Worm (Caenorhabditis elegans) whole organism, young adult: Measurements from ENCODE around the gene mpz-1.

Experiments
- B0035.1 ChIP-seq: sonication (generic microtip); optimal IDR thresholded peaks from 2 replicates; lab custom pipeline; 2016; ENCODE audit warnings: missing genetic modification characterization, mild to moderate bottlenecking, missing compliant biosample characterization, missing genotype, missing genetic modification reagents
- B0336.3 ChIP-seq: fragments of 200-800 bp; sonication (Bioruptor generic); IDR thresholded peaks from 2 replicates; pipeline ENCODE4 v1.3.6; 2022; ENCODE audit warnings: missing genetic modification characterization, missing compliant biosample characterization
- D2030.7 ChIP-seq: fragments of 200-800 bp; sonication (Bioruptor generic); IDR thresholded peaks from 2 replicates; pipeline ENCODE4 v1.3.6; 2022; ENCODE audit warnings: missing genetic modification reagents, missing genetic modification characterization, missing compliant biosample characterization
- F10E7.11 ChIP-seq: sonication (generic microtip); optimal IDR thresholded peaks from 2 replicates; lab custom pipeline; 2017; ENCODE audit warnings: mild to moderate bottlenecking, missing genetic modification characterization, moderate library complexity, missing compliant biosample characterization
- F22D6.2 ChIP-seq: sonication (generic microtip); optimal IDR thresholded peaks from 2 replicates; lab custom pipeline; 2016; ENCODE audit warnings: mild to moderate bottlenecking, missing genetic modification characterization, missing compliant biosample characterization
- F49E8.2 ChIP-seq: sonication (generic microtip); optimal IDR thresholded peaks from 3 replicates; lab custom pipeline; 2017; ENCODE audit warnings: missing genetic modification characterization, mild to moderate bottlenecking, missing compliant biosample characterization, antibody characterized with exemption, moderate library complexity; ENCODE audit not compliant: insufficient read depth
- K11D2.4 ChIP-seq: fragments of 200-800 bp; sonication (Bioruptor generic); IDR thresholded peaks from 2 replicates; pipeline ENCODE4 v1.3.6; 2022; ENCODE audit warnings: missing genetic modification reagents, missing genetic modification characterization, missing compliant biosample characterization
- Y53F4B.3 ChIP-seq: fragments of 200-800 bp; sonication (Bioruptor generic); IDR thresholded peaks from 2 replicates; pipeline ENCODE4 v1.3.6; 2022; ENCODE audit warnings: missing genetic modification reagents, missing genetic modification characterization, missing compliant biosample characterization
- akir-1 ChIP-seq: fragments of 200-800 bp; sonication (Bioruptor generic); optimal IDR thresholded peaks from 2 replicates; lab custom pipeline; 2018; ENCODE audit warnings: mild to moderate bottlenecking, missing genetic modification characterization, moderate library complexity, missing compliant biosample characterization
- ama-1 ChIP-seq, 3 experiments: fragments of 150-350 bp in 1 of 3; sonication (generic microtip) in 2 of 3; optimal IDR thresholded peaks; 2 replicates each; lab custom pipeline; 2014 to 2018; ENCODE audit warnings: missing biosample characterization in 2 of 3, missing genetic modification characterization in 2 of 3, missing genetic modification reagents in 2 of 3
- attf-5 ChIP-seq: fragments of 200-800 bp; sonication (Bioruptor generic); optimal IDR thresholded peaks from 2 replicates; lab custom pipeline; 2018; ENCODE audit warnings: mild to moderate bottlenecking, missing genetic modification characterization, missing compliant biosample characterization
- attf-6 ChIP-seq: fragments of 200-800 bp; sonication (Bioruptor generic); IDR thresholded peaks from 2 replicates; pipeline ENCODE4 v1.3.6; 2022; ENCODE audit warnings: missing genetic modification reagents, missing genetic modification characterization, missing compliant biosample characterization
- bed-1 ChIP-seq: fragments of 200-800 bp; sonication (Bioruptor generic); IDR thresholded peaks from 2 replicates; pipeline ENCODE4 v1.3.6; 2022; ENCODE audit warnings: missing genetic modification reagents, missing genetic modification characterization, missing compliant biosample characterization
- cebp-1 ChIP-seq, 2 experiments: fragments of 200-800 bp in 1 of 2; sonication (Bioruptor generic) in 1 of 2; sonication (generic microtip) in 1 of 2; IDR thresholded peaks in 1 of 2; optimal IDR thresholded peaks in 1 of 2; 2 replicates each; pipeline versions ENCODE4 v1.3.6 to Lab custom; 2017 to 2022; ENCODE audit warnings: missing compliant biosample characterization in 2 of 2, missing genetic modification characterization in 2 of 2, mild to moderate bottlenecking in 1 of 2, missing genetic modification reagents in 1 of 2, moderate library complexity in 1 of 2
- ceh-100 ChIP-seq: fragments of 200-800 bp; sonication (Bioruptor generic); IDR thresholded peaks from 2 replicates; pipeline ENCODE4 v1.3.6; 2022; ENCODE audit warnings: missing genetic modification reagents, missing genetic modification characterization, missing compliant biosample characterization
- die-1 ChIP-seq: sonication (generic microtip); optimal IDR thresholded peaks from 2 replicates; lab custom pipeline; 2016; ENCODE audit warnings: missing genotype, mild to moderate bottlenecking, missing genetic modification characterization, missing compliant biosample characterization
- efl-1 ChIP-seq: fragments of 150-350 bp; optimal IDR thresholded peaks from 2 replicates; lab custom pipeline; 2014; ENCODE audit warnings: missing biosample characterization, missing genetic modification reagents, missing genetic modification characterization
- fkh-3 ChIP-seq: sonication (generic microtip); optimal IDR thresholded peaks from 2 replicates; lab custom pipeline; 2016; ENCODE audit warnings: mild to moderate bottlenecking, missing genetic modification characterization, missing compliant biosample characterization
- gei-17 ChIP-seq: fragments of 200-800 bp; sonication (Bioruptor generic); optimal IDR thresholded peaks from 2 replicates; lab custom pipeline; 2018; ENCODE audit warnings: mild to moderate bottlenecking, missing genetic modification characterization, missing compliant biosample characterization
- him-1 ChIP-seq: sonication (generic microtip); optimal IDR thresholded peaks from 2 replicates; lab custom pipeline; 2016; ENCODE audit warnings: missing genotype, missing genetic modification reagents, missing genetic modification characterization, missing compliant biosample characterization
- hlh-26 ChIP-seq: fragments of 200-800 bp; sonication (Bioruptor generic); conservative IDR thresholded peaks from 2 replicates; pipeline ENCODE4 v1.3.6; 2022; ENCODE audit warnings: missing genetic modification reagents, missing genetic modification characterization, missing compliant biosample characterization
- hmg-1.2 ChIP-seq: fragments of 200-800 bp; sonication (Bioruptor generic); IDR thresholded peaks from 2 replicates; pipeline ENCODE4 v1.3.6; 2022; ENCODE audit warnings: missing genetic modification reagents, missing genetic modification characterization, missing compliant biosample characterization
- lin-40 ChIP-seq: sonication (generic microtip); optimal IDR thresholded peaks from 2 replicates; lab custom pipeline; 2016; ENCODE audit warnings: missing genetic modification characterization, mild to moderate bottlenecking, missing compliant biosample characterization, missing genotype, missing genetic modification reagents
- lsy-27 ChIP-seq: sonication (generic microtip); optimal IDR thresholded peaks from 2 replicates; lab custom pipeline; 2017; ENCODE audit warnings: missing genetic modification characterization, mild to moderate bottlenecking, missing compliant biosample characterization, antibody characterized with exemption, missing genotype, borderline replicate concordance; ENCODE audit not compliant: insufficient read depth
- madf-3 ChIP-seq: fragments of 200-800 bp; sonication (Bioruptor generic); IDR thresholded peaks from 2 replicates; pipeline ENCODE4 v1.3.6; 2022; ENCODE audit warnings: missing genetic modification reagents, missing genetic modification characterization, missing compliant biosample characterization
- madf-6 ChIP-seq: fragments of 200-800 bp; sonication (Bioruptor generic); IDR thresholded peaks from 2 replicates; pipeline ENCODE4 v1.3.6; 2022; ENCODE audit warnings: missing genetic modification reagents, missing genetic modification characterization, missing compliant biosample characterization
- mel-28 ChIP-seq: sonication (generic microtip); optimal IDR thresholded peaks from 2 replicates; lab custom pipeline; 2016; ENCODE audit warnings: borderline replicate concordance, mild to moderate bottlenecking, missing genetic modification characterization, missing compliant biosample characterization
- mxl-1 ChIP-seq: sonication (generic microtip); optimal IDR thresholded peaks from 2 replicates; lab custom pipeline; 2016; ENCODE audit warnings: missing genetic modification characterization, missing compliant biosample characterization
- nhr-90 ChIP-seq: sonication (generic microtip); optimal IDR thresholded peaks from 2 replicates; lab custom pipeline; 2016; ENCODE audit warnings: missing genotype, mild to moderate bottlenecking, missing genetic modification characterization, missing compliant biosample characterization
- pha-4 ChIP-seq: fragments of 150-350 bp; sonication (generic microtip); optimal IDR thresholded peaks from 2 replicates; lab custom pipeline; 2014; ENCODE audit warnings: missing biosample characterization, missing genetic modification reagents, missing genetic modification characterization
- rcor-1 ChIP-seq: fragments of 200-800 bp; sonication (Bioruptor generic); IDR thresholded peaks from 2 replicates; pipeline ENCODE4 v1.3.6; 2022; ENCODE audit warnings: missing genetic modification reagents, missing genetic modification characterization, missing compliant biosample characterization
- rpc-1 ChIP-seq, 2 experiments: fragments of 150-350 bp in 1 of 2; sonication (generic microtip) in 1 of 2; optimal IDR thresholded peaks; 2 replicates each; lab custom pipeline; 2014 to 2018; ENCODE audit warnings: missing biosample characterization in 1 of 2, missing genetic modification characterization in 1 of 2, missing genetic modification reagents in 1 of 2, missing genotype in 1 of 2
- sdz-38 ChIP-seq: sonication (generic microtip); optimal IDR thresholded peaks from 2 replicates; lab custom pipeline; 2016; ENCODE audit warnings: missing genotype, missing genetic modification characterization, missing compliant biosample characterization
- snpc-1.3 ChIP-seq: sonication (generic microtip); optimal IDR thresholded peaks from 2 replicates; lab custom pipeline; 2017; ENCODE audit warnings: missing genetic modification characterization, mild to moderate bottlenecking, missing compliant biosample characterization, antibody characterized with exemption, moderate library complexity, missing genotype, missing genetic modification reagents; ENCODE audit not compliant: insufficient read depth
- tbx-9 ChIP-seq: sonication (generic microtip); optimal IDR thresholded peaks from 2 replicates; lab custom pipeline; 2016; ENCODE audit warnings: borderline replicate concordance, missing genetic modification characterization, inconsistent platforms, missing compliant biosample characterization
- tlf-1 ChIP-seq: fragments of 200-800 bp; sonication (Bioruptor generic); optimal IDR thresholded peaks from 2 replicates; lab custom pipeline; 2018; ENCODE audit warnings: mild to moderate bottlenecking, missing genetic modification characterization, missing compliant biosample characterization
- unc-62 ChIP-seq: fragments of 150-350 bp; optimal IDR thresholded peaks from 2 replicates; lab custom pipeline; 2014; ENCODE audit warnings: missing biosample characterization, missing genetic modification reagents, missing genetic modification characterization
- ztf-22 ChIP-seq: fragments of 200-800 bp; sonication (Bioruptor generic); optimal IDR thresholded peaks from 2 replicates; lab custom pipeline; 2018; ENCODE audit warnings: mild to moderate bottlenecking, missing genetic modification characterization, moderate library complexity, missing compliant biosample characterization
- ztf-26 ChIP-seq: sonication (generic microtip); optimal IDR thresholded peaks from 2 replicates; lab custom pipeline; 2017; ENCODE audit warnings: missing genetic modification characterization, missing compliant biosample characterization
- ztf-3 ChIP-seq: fragments of 200-800 bp; sonication (Bioruptor generic); optimal IDR thresholded peaks from 2 replicates; lab custom pipeline; 2018; ENCODE audit warnings: mild to moderate bottlenecking, missing genetic modification characterization, missing compliant biosample characterization

Gene mpz-1

DNA sequence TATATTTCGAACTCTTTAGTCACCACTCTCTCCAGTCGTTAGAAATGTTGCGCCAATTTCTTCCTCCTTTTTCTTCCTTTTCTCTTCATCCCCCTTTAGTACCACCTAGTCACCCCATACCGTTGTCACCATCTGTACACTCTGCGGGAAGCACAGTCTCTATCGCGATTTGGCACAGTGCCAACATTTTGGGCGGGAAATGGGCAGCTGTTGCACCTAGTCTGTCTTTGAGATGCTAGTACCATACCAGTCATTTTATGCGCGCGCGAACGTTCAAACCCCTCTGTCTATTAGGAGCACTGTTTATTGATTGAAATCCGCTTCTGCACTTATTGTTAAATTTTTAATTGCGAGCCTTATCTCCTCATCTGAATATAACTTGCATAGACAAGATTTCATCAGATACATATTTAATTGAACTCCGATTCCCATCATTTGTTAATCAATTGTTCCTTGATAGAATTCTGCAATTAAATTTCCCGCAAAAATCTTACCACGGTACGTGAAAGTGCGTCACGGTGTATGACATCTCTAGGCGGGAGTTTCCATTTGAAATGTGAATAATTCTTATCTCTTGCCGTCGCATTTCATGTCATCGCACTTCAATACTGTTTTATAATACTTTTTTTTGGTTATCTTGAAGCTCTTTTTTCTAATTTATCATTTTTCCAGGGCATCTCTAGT lies 7.0 kb upstream of the mpz-1 start, which contains the start of gene cdl-1 (continued):
- TF ChIP-seq pha-4 (tag; lab: Kevin White, UChicago) (peak; percentile 52), efl-1 (peak; percentile 78), tlf-1 (GFP tag; lab: Kevin White, UChicago) (no peak), ztf-3 (GFP tag; lab: Kevin White, UChicago) (no peak), him-1 (tag; lab: Kevin White, UChicago) (no peak), madf-3 (peak; percentile 63; the same call in 1 of the 2 replicates), bed-1 (GFP tag; lab: Robert Waterston, UW) (no peak), attf-5 (GFP tag; lab: Kevin White, UChicago) (peak; percentile 67), madf-6 (GFP tag; lab: Robert Waterston, UW) (peak; percentile 54; the same call in 1 of the 2 replicates)

DNA sequence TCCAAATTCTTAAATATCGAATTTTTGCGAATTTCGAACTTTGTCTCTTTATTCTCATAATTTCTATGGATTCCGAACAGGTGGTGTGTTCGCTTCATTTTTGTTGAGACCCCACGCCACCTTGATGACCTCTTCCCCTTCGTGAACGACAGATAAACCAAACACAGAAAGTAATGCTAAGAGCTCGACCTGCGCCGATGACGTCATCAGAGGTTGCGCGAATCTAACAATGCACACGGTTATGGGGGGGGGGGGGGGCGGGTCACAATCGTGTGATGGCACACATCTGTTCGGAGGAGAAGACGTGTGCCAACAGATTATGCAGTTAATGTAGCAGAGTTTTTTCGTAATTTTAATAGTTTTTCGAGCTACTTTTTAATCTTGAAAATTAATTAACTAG lies 6.3 kb upstream of the mpz-1 start:
- TF ChIP-seq unc-62 (GFP tag; lab: Kevin White, UChicago) (no peak), efl-1 (no peak), fkh-3 (tag; lab: Kevin White, UChicago) (no peak), ztf-22 (GFP tag; lab: Kevin White, UChicago) (no peak), Y53F4B.3 (GFP tag; lab: Robert Waterston, UW) (no peak), cebp-1 (GFP tag; IDR thresholded peaks at IDR 0.05; lab: Robert Waterston, UW) (no peak), cebp-1 (tag; optimal IDR thresholded peaks at IDR 0.05; lab: Kevin White, UChicago) (no peak), akir-1 (no peak), madf-3 (no peak), bed-1 (GFP tag; lab: Robert Waterston, UW) (no peak), rcor-1 (GFP tag; lab: Robert Waterston, UW) (no peak), nhr-90 (no peak), lsy-27 (no peak), mxl-1 (tag; lab: Kevin White, UChicago) (no peak), tbx-9 (tag; lab: Kevin White, UChicago) (no peak), sdz-38 (no peak), B0035.1 (tag; lab: Kevin White, UChicago) (no peak)

ce11 chrII:10783201-10783962 lies 5.5 kb upstream of the mpz-1 start, which contains the start of gene ect-2:
TSS of gene ect-2 (minus strand) at chrII:10783962.
- TF ChIP-seq rcor-1 (GFP tag; lab: Robert Waterston, UW) = 0 out of 2 replicates have a peak, but pooled peaks have one; percentile 14
- no peak for TF ChIP-seq ceh-100 (GFP tag; lab: Robert Waterston, UW)
- TF ChIP-seq F10E7.11 (tag; lab: Kevin White, UChicago) = no peak
- no peak for TF ChIP-seq hlh-26 (GFP tag; lab: Robert Waterston, UW)
- no peak for TF ChIP-seq lin-40 (tag; lab: Kevin White, UChicago)
- peak; percentile 60 for TF ChIP-seq D2030.7 (GFP tag; lab: Robert Waterston, UW)
- TF ChIP-seq hmg-1.2 (GFP tag; lab: Robert Waterston, UW) = no peak
- no peak for TF ChIP-seq mel-28
- no peak for TF ChIP-seq gei-17
- TF ChIP-seq ama-1 (optimal IDR thresholded peaks at IDR 0.05; lab: Kevin White, UChicago) = no peak
- TF ChIP-seq ama-1 (GFP tag; optimal IDR thresholded peaks at IDR 0.05; lab: Kevin White, UChicago) = no peak
- TF ChIP-seq F49E8.2 (tag; lab: Kevin White, UChicago) = peak; percentile 25
- no peak for TF ChIP-seq unc-62 (GFP tag; lab: Kevin White, UChicago)
- no peak for TF ChIP-seq F22D6.2 (tag; lab: Kevin White, UChicago)
- no peak for TF ChIP-seq tlf-1 (GFP tag; lab: Kevin White, UChicago)
- TF ChIP-seq ztf-26 (tag; lab: Kevin White, UChicago) = no peak
- TF ChIP-seq madf-6 (GFP tag; lab: Robert Waterston, UW) = peak; percentile 92
- TF ChIP-seq efl-1 = peak; percentile 55
- TF ChIP-seq fkh-3 (tag; lab: Kevin White, UChicago) = no peak
- no peak for TF ChIP-seq K11D2.4 (GFP tag; lab: Robert Waterston, UW)
- no peak for TF ChIP-seq attf-6 (GFP tag; lab: Robert Waterston, UW)
- TF ChIP-seq rpc-1 (optimal IDR thresholded peaks at IDR 0.05; lab: Kevin White, UChicago) = no peak
- no peak for TF ChIP-seq rpc-1 (tag; optimal IDR thresholded peaks at IDR 0.05; lab: Kevin White, UChicago)
- no peak for TF ChIP-seq B0336.3 (GFP tag; lab: Robert Waterston, UW)
- TF ChIP-seq attf-5 (GFP tag; lab: Kevin White, UChicago) = no peak
- no peak for TF ChIP-seq die-1 (tag; lab: Kevin White, UChicago)
- TF ChIP-seq snpc-1.3 (tag; lab: Kevin White, UChicago) = no peak
- TF ChIP-seq lsy-27 = no peak
